Fruit fly (Drosophila melanogaster) whole organism, embryonic: ENCODE data around the gene CG7386.

Experiments used
- C15 ChIP-seq: fragments of 200-800 bp; sonication (Bioruptor generic); IDR thresholded peaks from 3 replicates; pipeline ENCODE4 v1.3.6; 2022; ENCODE audit warnings: missing biosample characterization, missing genetic modification characterization
- CHES-1-like ChIP-seq: fragments of 200-800 bp; sonication (Bioruptor generic); optimal IDR thresholded peaks from 2 replicates; lab custom pipeline; 2016; ENCODE audit warnings: missing biosample characterization, missing genetic modification characterization
- Dp ChIP-seq: fragments of 200-800 bp; sonication (Bioruptor generic); optimal IDR thresholded peaks from 2 replicates; lab custom pipeline; 2018; ENCODE audit warnings: missing biosample characterization, mild to moderate bottlenecking, missing genetic modification characterization, moderate library complexity
- E2f2 ChIP-seq: fragments of 200-800 bp; sonication (Bioruptor generic); IDR thresholded peaks from 2 replicates; pipeline ENCODE4 v1.3.6; 2022; ENCODE audit warnings: missing biosample characterization, missing genetic modification characterization

dm6 chr3L:6160514-6160913, 29.0 kb upstream of the CG7386 start, which contains the start of gene Cpr65Az:
- TF ChIP-seq CHES-1-like (GFP tag; lab: Kevin White, UChicago): no peak
- TF ChIP-seq Dp (GFP tag; lab: Kevin White, UChicago): no peak
- no peak for TF ChIP-seq C15 (GFP tag; lab: Robert Waterston, UW)
- TF ChIP-seq E2f2 (GFP tag; lab: Robert Waterston, UW): no peak
